Worm (Caenorhabditis elegans) whole organism, L4/young adult: ENCODE results near the gene clec-196.
A peak's percentile ranks its signal among the peaks of the same experiment; 100 is the strongest.

Experiments
- W03F9.2 ChIP-seq: fragments of 150-350 bp; optimal IDR thresholded peaks from 2 replicates; lab custom pipeline; 2014; ENCODE audit warnings: missing biosample characterization, missing genetic modification characterization
- dao-5 ChIP-seq: sonication (generic microtip); optimal IDR thresholded peaks from 2 replicates; lab custom pipeline; 2016; ENCODE audit warnings: missing genotype, missing genetic modification characterization, moderate library complexity, missing compliant biosample characterization
- him-1 ChIP-seq: sonication (generic microtip); optimal IDR thresholded peaks from 2 replicates; lab custom pipeline; 2016; ENCODE audit warnings: missing genotype, missing genetic modification reagents, missing genetic modification characterization, missing compliant biosample characterization

Gene clec-196

ce11 chrIV:17278363-17278762 lies 1.6 kb downstream of the clec-196 start:
- TF ChIP-seq W03F9.2 (tag; lab: Kevin White, UChicago) (peak; percentile 93), him-1 (tag; lab: Kevin White, UChicago) (peak; percentile 98), dao-5 (tag; lab: Kevin White, UChicago) (peak; percentile 8)

- TF ChIP-seq dao-5 (tag; lab: Kevin White, UChicago) (no peak), him-1 (tag; lab: Kevin White, UChicago) (no peak), W03F9.2 (tag; lab: Kevin White, UChicago) (no peak)
Observed at ce11 chrIV:17278861-17279591, 2.3 kb downstream of the clec-196 start, which contains the start of gene hsp-1. TSS of gene hsp-1 (plus strand) at chrIV:17278959.

ce11 chrIV:17279592-17280440 lies 3.1 kb downstream of the clec-196 start:
- TF ChIP-seq him-1 (tag; lab: Kevin White, UChicago): no peak
- TF ChIP-seq dao-5 (tag; lab: Kevin White, UChicago): no peak
- TF ChIP-seq W03F9.2 (tag; lab: Kevin White, UChicago): no peak

- TF ChIP-seq him-1 (tag; lab: Kevin White, UChicago): no peak
- no peak for TF ChIP-seq dao-5 (tag; lab: Kevin White, UChicago)
Observed at ce11 chrIV:17280441-17280939, 3.7 kb downstream of the clec-196 start.

ce11 chrIV:17281060-17282021 lies 4.6 kb downstream of the clec-196 start:
- TF ChIP-seq him-1 (tag; lab: Kevin White, UChicago): peak; percentile 58
- no peak for TF ChIP-seq dao-5 (tag; lab: Kevin White, UChicago)
- TF ChIP-seq W03F9.2 (tag; lab: Kevin White, UChicago): peak; percentile 91

ce11 chrIV:17284099-17284498 lies 7.3 kb downstream of the clec-196 start, which contains the start of gene nra-1:
TSS of gene nra-1 (minus strand) at chrIV:17284199.
- TF ChIP-seq him-1 (tag; lab: Kevin White, UChicago): no peak
- no peak for TF ChIP-seq dao-5 (tag; lab: Kevin White, UChicago)
- no peak for TF ChIP-seq W03F9.2 (tag; lab: Kevin White, UChicago)

ce11 chrIV:17285263-17285662 lies 8.5 kb downstream of the clec-196 start:
- no peak for TF ChIP-seq W03F9.2 (tag; lab: Kevin White, UChicago)
- no peak for TF ChIP-seq dao-5 (tag; lab: Kevin White, UChicago)
- TF ChIP-seq him-1 (tag; lab: Kevin White, UChicago): no peak

- no peak for TF ChIP-seq him-1 (tag; lab: Kevin White, UChicago)
- TF ChIP-seq dao-5 (tag; lab: Kevin White, UChicago): no peak
- no peak for TF ChIP-seq W03F9.2 (tag; lab: Kevin White, UChicago)
Observed at ce11 chrIV:17287908-17288675, 11.3 kb downstream of the clec-196 start, which contains the start of gene zipt-7.1. TSS of gene zipt-7.1 (minus strand) at chrIV:17288139.

- no peak for TF ChIP-seq him-1 (tag; lab: Kevin White, UChicago)
- no peak for TF ChIP-seq dao-5 (tag; lab: Kevin White, UChicago)
- TF ChIP-seq W03F9.2 (tag; lab: Kevin White, UChicago): no peak
Observed at ce11 chrIV:17291629-17292199, 15.0 kb downstream of the clec-196 start, which contains the start of the genes T28F3.11 and slc-17.4. TSS of gene T28F3.11 (minus strand) at chrIV:17291679. TSS of gene slc-17.4 (minus strand) at chrIV:17291733.

- TF ChIP-seq dao-5 (tag; lab: Kevin White, UChicago) (no peak), W03F9.2 (tag; lab: Kevin White, UChicago) (no peak), him-1 (tag; lab: Kevin White, UChicago) (no peak)
Observed at ce11 chrIV:17292350-17292749, 15.6 kb downstream of the clec-196 start.

- TF ChIP-seq him-1 (tag; lab: Kevin White, UChicago) (no peak), W03F9.2 (tag; lab: Kevin White, UChicago) (no peak), dao-5 (tag; lab: Kevin White, UChicago) (no peak)
Observed at ce11 chrIV:17293068-17293467, 16.3 kb downstream of the clec-196 start.
